Worm (Caenorhabditis elegans): Measurements from ENCODE around the gene tag-115.

DNA sequence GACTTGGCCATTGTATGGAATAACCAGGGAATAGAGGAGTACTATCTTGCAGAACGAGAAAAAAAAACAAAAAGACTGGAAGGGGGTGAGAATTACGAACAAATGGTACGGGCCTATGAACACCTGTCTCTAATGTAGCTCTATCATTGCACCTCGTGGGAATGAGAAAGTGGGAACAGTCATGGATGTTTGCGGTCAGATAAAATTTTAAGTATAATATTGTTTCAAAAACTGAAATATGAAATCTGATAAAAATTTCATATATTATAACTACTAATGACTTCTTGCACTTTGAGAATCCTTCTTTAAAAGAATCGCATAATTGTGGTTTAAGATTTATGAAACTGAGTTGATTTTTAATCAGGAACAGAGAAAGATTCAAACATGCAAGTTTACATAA lies 46.0 kb downstream of the tag-115 start, which contains the start of gene F58D2.5:
- TF ChIP-seq dao-5 (tag; optimal IDR thresholded peaks at IDR 0.05), result no peak
- TF ChIP-seq him-1 (tag; optimal IDR thresholded peaks at IDR 0.05), result no peak
